Worm (Caenorhabditis elegans) whole organism, L4 larva: ENCODE results near the gene mom-2.
A peak's percentile ranks its signal among the peaks of the same experiment; 100 is the strongest.
"Not testable (repeated sequence)": the region's sequence is repeated elsewhere in the genome, so short reads cannot be mapped to it uniquely, and the experiment has no call there.

Source experiments
- Y48G9A.11 ChIP-seq: fragments of 200-800 bp; sonication (Bioruptor generic); IDR thresholded peaks from 2 replicates; pipeline ENCODE4 v1.3.6; 2022; ENCODE audit warnings: missing genetic modification reagents, missing genetic modification characterization, missing compliant biosample characterization
- Y75B8A.6 ChIP-seq: fragments of 200-800 bp; sonication (Bioruptor generic); IDR thresholded peaks from 2 replicates; pipeline ENCODE4 v1.3.6; 2022; ENCODE audit warnings: missing genetic modification reagents, missing genetic modification characterization, missing compliant biosample characterization
- aha-1 ChIP-seq: fragments of 150-350 bp; peaks from one replicate; lab custom pipeline; 2014; ENCODE audit warnings: missing biosample characterization, missing genetic modification characterization
- arid-1 ChIP-seq: fragments of 200-800 bp; sonication (Bioruptor generic); conservative IDR thresholded peaks from 2 replicates; pipeline ENCODE4 v1.3.6; 2022; ENCODE audit warnings: missing genetic modification reagents, missing genetic modification characterization, missing compliant biosample characterization
- ceh-20 ChIP-seq: fragments of 200-800 bp; sonication (Bioruptor generic); IDR thresholded peaks from 2 replicates; pipeline ENCODE4 v1.3.6; 2022; ENCODE audit warnings: missing genetic modification reagents, missing genetic modification characterization, missing compliant biosample characterization
- ceh-28 ChIP-seq: fragments of 150-350 bp; optimal IDR thresholded peaks from 2 replicates; lab custom pipeline; 2014; ENCODE audit warnings: missing biosample characterization, missing genetic modification reagents, missing genetic modification characterization
- ceh-32 ChIP-seq: sonication (generic microtip); optimal IDR thresholded peaks from 2 replicates; lab custom pipeline; 2016; ENCODE audit warnings: mild to moderate bottlenecking, missing genetic modification characterization, missing compliant biosample characterization; ENCODE audit not compliant: poor library complexity
- ceh-62 ChIP-seq: sonication (generic microtip); optimal IDR thresholded peaks from 2 replicates; lab custom pipeline; 2017; ENCODE audit warnings: missing biosample characterization, missing genetic modification characterization
- ces-1 ChIP-seq: fragments of 150-350 bp; sonication (generic microtip); optimal IDR thresholded peaks from 4 replicates; lab custom pipeline; 2014; ENCODE audit warnings: missing biosample characterization, missing genetic modification reagents, missing genetic modification characterization
- daf-16 ChIP-seq, 3 experiments: sonication (generic microtip); optimal IDR thresholded peaks; 2 replicates each; lab custom pipeline; 2016 to 2017; ENCODE audit warnings: missing genetic modification characterization in 3 of 3, missing genetic modification reagents in 3 of 3, mild to moderate bottlenecking in 2 of 3, missing compliant biosample characterization in 2 of 3, missing biosample characterization in 1 of 3, moderate library complexity in 1 of 3
- egl-43 ChIP-seq: fragments of 200-800 bp; sonication (Bioruptor generic); IDR thresholded peaks from 2 replicates; pipeline ENCODE4 v1.3.6; 2022; ENCODE audit warnings: missing genetic modification reagents, missing genetic modification characterization, missing compliant biosample characterization
- fos-1 ChIP-seq: fragments of 150-350 bp; optimal IDR thresholded peaks from 2 replicates; lab custom pipeline; 2014; ENCODE audit warnings: missing biosample characterization, missing genetic modification characterization
- hlh-30 ChIP-seq: sonication (generic microtip); optimal IDR thresholded peaks from 2 replicates; lab custom pipeline; 2017; ENCODE audit warnings: antibody characterized with exemption, mild to moderate bottlenecking, missing genetic modification characterization, missing compliant biosample characterization; ENCODE audit not compliant: insufficient read depth
- jun-1 ChIP-seq: fragments of 150-350 bp; optimal IDR thresholded peaks from 2 replicates; lab custom pipeline; 2014; ENCODE audit warnings: missing biosample characterization, missing genetic modification reagents, missing genetic modification characterization
- lin-29 ChIP-seq: fragments of 200-800 bp; sonication (Bioruptor generic); IDR thresholded peaks from 2 replicates; pipeline ENCODE4 v1.3.6; 2022; ENCODE audit warnings: missing genetic modification reagents, missing genetic modification characterization, missing compliant biosample characterization
- lin-39 ChIP-seq: fragments of 150-350 bp; optimal IDR thresholded peaks from 2 replicates; lab custom pipeline; 2014; ENCODE audit warnings: missing biosample characterization, missing genetic modification reagents, missing genetic modification characterization
- lir-3 ChIP-seq: sonication (generic microtip); optimal IDR thresholded peaks from 2 replicates; lab custom pipeline; 2016; ENCODE audit warnings: mild to moderate bottlenecking, missing genetic modification characterization, missing compliant biosample characterization
- mdl-1 ChIP-seq, 2 experiments: fragments of 150-350 bp in 1 of 2; sonication (generic microtip) in 1 of 2; optimal IDR thresholded peaks; 2 replicates each; lab custom pipeline; 2014 to 2017; ENCODE audit warnings: missing biosample characterization in 2 of 2, missing genetic modification characterization in 2 of 2
- mdt-29 ChIP-seq: fragments of 200-800 bp; sonication (Bioruptor generic); IDR thresholded peaks from 2 replicates; pipeline ENCODE4 v1.3.6; 2022; ENCODE audit warnings: missing genetic modification reagents, missing genetic modification characterization, missing compliant biosample characterization
- mep-1 ChIP-seq: fragments of 150-350 bp; sonication (generic microtip); optimal IDR thresholded peaks from 3 replicates; lab custom pipeline; 2014; ENCODE audit warnings: missing biosample characterization, missing genetic modification characterization
- mes-2 ChIP-seq: sonication (generic microtip); optimal IDR thresholded peaks from 2 replicates; lab custom pipeline; 2016; ENCODE audit warnings: missing genotype, mild to moderate bottlenecking, missing genetic modification characterization, missing compliant biosample characterization; ENCODE audit not compliant: poor library complexity, severe bottlenecking
- mxl-3 ChIP-seq: fragments of 200-800 bp; sonication (Bioruptor generic); optimal IDR thresholded peaks from 2 replicates; lab custom pipeline; 2018; ENCODE audit warnings: mild to moderate bottlenecking, missing genetic modification characterization, missing compliant biosample characterization
- nhr-111 ChIP-seq: fragments of 200-800 bp; sonication (Bioruptor generic); optimal IDR thresholded peaks from 2 replicates; lab custom pipeline; 2018; ENCODE audit warnings: mild to moderate bottlenecking, missing genetic modification characterization, missing compliant biosample characterization
- nhr-28 ChIP-seq: fragments of 150-350 bp; optimal IDR thresholded peaks from 2 replicates; lab custom pipeline; 2014; ENCODE audit warnings: missing biosample characterization, missing genetic modification characterization
- nhr-48 ChIP-seq: sonication (generic microtip); optimal IDR thresholded peaks from 2 replicates; lab custom pipeline; 2016; ENCODE audit warnings: mild to moderate bottlenecking, missing genetic modification characterization, missing compliant biosample characterization
- nhr-76 ChIP-seq: fragments of 150-350 bp; optimal IDR thresholded peaks from 2 replicates; lab custom pipeline; 2014; ENCODE audit warnings: missing biosample characterization, missing genetic modification characterization
- pha-4 ChIP-seq, 2 experiments: fragments of 150-350 bp in 1 of 2; fragments of 200-800 bp in 1 of 2; sonication (Bioruptor generic) in 1 of 2; IDR thresholded peaks in 1 of 2; optimal IDR thresholded peaks in 1 of 2; 2 replicates each; pipeline versions ENCODE4 v1.3.6 to Lab custom; 2014 to 2022; ENCODE audit warnings: missing genetic modification characterization in 2 of 2, missing genetic modification reagents in 2 of 2, missing biosample characterization in 1 of 2, missing compliant biosample characterization in 1 of 2
- php-3 ChIP-seq: fragments of 200-800 bp; sonication (Bioruptor generic); IDR thresholded peaks from 2 replicates; pipeline ENCODE4 v1.3.6; 2022; ENCODE audit warnings: missing genetic modification reagents, missing genetic modification characterization, missing compliant biosample characterization
- pqm-1 ChIP-seq: sonication (generic microtip); optimal IDR thresholded peaks from 2 replicates; lab custom pipeline; 2017; ENCODE audit warnings: missing biosample characterization, missing genetic modification characterization
- sdz-12 ChIP-seq: fragments of 200-800 bp; sonication (Bioruptor generic); optimal IDR thresholded peaks from 2 replicates; lab custom pipeline; 2018; ENCODE audit warnings: mild to moderate bottlenecking, missing genetic modification characterization, missing compliant biosample characterization
- snpc-4 ChIP-seq: fragments of 150-350 bp; optimal IDR thresholded peaks from 2 replicates; lab custom pipeline; 2014; ENCODE audit warnings: missing biosample characterization, missing genetic modification characterization
- tag-97 ChIP-seq: fragments of 200-800 bp; sonication (Bioruptor generic); IDR thresholded peaks from 2 replicates; pipeline ENCODE4 v1.3.6; 2022; ENCODE audit warnings: missing genetic modification characterization, missing compliant biosample characterization
- tra-1 ChIP-seq: fragments of 200-800 bp; sonication (Bioruptor generic); IDR thresholded peaks from 2 replicates; pipeline ENCODE4 v1.3.6; 2022; ENCODE audit warnings: missing genetic modification reagents, missing genetic modification characterization, missing compliant biosample characterization
- unc-39 ChIP-seq: sonication (generic microtip); optimal IDR thresholded peaks from 2 replicates; lab custom pipeline; 2017; ENCODE audit warnings: missing biosample characterization, missing genetic modification characterization
- unc-62 ChIP-seq, 3 experiments: fragments of 150-350 bp in 1 of 3; sonication (generic microtip); optimal IDR thresholded peaks in 2 of 3; peaks in 1 of 3; 1 replicate in 1 of 3; 2 replicates in 2 of 3; lab custom pipeline; 2014 to 2017; ENCODE audit warnings: missing biosample characterization in 3 of 3, missing genetic modification characterization in 3 of 3, missing genetic modification reagents in 3 of 3, missing genotype in 1 of 3
- zag-1 ChIP-seq: fragments of 150-350 bp; optimal IDR thresholded peaks from 2 replicates; lab custom pipeline; 2014; ENCODE audit warnings: missing biosample characterization, missing genetic modification characterization
- zip-11 ChIP-seq: fragments of 200-800 bp; sonication (Bioruptor generic); IDR thresholded peaks from 2 replicates; pipeline ENCODE4 v1.3.6; 2022; ENCODE audit warnings: missing genetic modification characterization, missing compliant biosample characterization
- ztf-11 ChIP-seq: fragments of 150-350 bp; optimal IDR thresholded peaks from 2 replicates; lab custom pipeline; 2014; ENCODE audit warnings: missing biosample characterization, missing genetic modification characterization
- ztf-7 ChIP-seq: fragments of 150-350 bp; optimal IDR thresholded peaks from 2 replicates; lab custom pipeline; 2014; ENCODE audit warnings: missing biosample characterization, missing genetic modification characterization

mom-2 gene

DNA sequence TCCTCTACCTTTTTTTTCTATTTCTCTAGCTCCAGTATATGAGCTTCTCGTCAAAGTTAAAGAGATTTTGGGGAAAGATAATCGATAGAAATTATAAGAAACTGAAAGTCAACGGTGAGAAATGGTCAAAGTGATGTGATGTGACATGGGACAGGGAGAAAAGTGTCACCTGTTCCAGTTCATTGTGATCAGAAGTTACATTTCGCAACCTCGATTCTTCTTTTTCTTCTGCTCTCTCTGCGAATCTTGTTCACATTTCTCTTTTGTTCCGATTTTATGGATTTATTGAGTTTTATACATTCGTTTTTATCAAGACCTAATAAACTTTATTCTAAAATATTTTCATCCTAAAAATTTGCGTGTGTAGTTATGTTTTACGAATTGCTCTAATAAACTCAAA lies 20.2 kb upstream of the mom-2 start:
- no peak for TF ChIP-seq lin-29 (GFP tag; lab: Robert Waterston, UW)
- TF ChIP-seq unc-62 (GFP tag; optimal IDR thresholded peaks at IDR 0.05 in 1 of 2; lab: Kevin White, UChicago) = peak in 1 of 2 experiments; percentile 45
- no peak for TF ChIP-seq unc-62 (tag; optimal IDR thresholded peaks at IDR 0.05; lab: Kevin White, UChicago)
- TF ChIP-seq ceh-28 (tag; lab: Kevin White, UChicago) = no peak
- peak; percentile 32 for TF ChIP-seq hlh-30 (tag; lab: Kevin White, UChicago)

DNA sequence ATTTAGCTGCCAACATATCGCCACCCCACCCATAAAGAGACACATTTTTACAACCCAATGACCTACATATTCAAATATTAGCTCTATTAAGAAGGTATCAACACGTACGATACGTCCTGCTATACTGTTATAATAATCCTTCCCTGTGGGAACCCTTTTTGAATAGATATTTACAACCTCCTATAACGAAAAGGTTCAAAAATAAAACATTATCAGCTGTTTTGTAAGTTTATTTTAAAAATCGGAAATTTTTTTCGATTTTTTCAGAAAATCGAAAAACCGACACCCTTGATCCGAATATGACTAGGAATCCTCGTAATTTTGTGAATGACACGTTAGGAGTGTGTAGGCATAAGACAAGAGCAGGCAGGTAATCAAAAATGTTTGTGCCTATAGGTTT lies 14.9 kb upstream of the mom-2 start, which contains the start of gene C08D8.7:
Gene C08D8.7 (plus strand): TSS at position 301 of the 400 bp plus-strand sequence.
- TF ChIP-seq unc-62 (GFP tag; optimal IDR thresholded peaks at IDR 0.05 in 1 of 2; lab: Kevin White, UChicago) = peak in 1 of 2 experiments; percentile 27
- TF ChIP-seq unc-62 (tag; optimal IDR thresholded peaks at IDR 0.05; lab: Kevin White, UChicago) = not testable (repeated sequence)

DNA sequence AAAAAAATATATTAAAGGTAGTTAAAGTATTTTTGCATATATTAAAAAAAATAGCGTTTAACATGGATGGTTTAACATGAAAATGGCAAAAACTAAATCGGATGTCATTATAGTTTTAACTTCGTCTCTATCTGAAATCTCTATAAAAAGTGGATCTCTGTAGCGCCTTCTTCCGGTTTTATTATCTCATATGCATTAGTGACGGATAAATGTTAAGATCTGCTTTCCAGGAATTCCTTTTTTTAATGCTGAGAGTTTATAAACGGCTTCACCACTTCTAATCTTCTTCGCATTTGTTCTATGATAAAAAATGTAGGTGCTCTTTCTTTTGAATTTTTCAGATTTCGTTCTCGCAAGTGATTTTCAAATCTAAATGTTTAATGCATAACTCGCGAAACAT lies 13.4 kb upstream of the mom-2 start:
- TF ChIP-seq mdt-29 (GFP tag; lab: Robert Waterston, UW) (no peak), unc-62 (GFP tag; optimal IDR thresholded peaks at IDR 0.05 in 1 of 2; lab: Kevin White, UChicago) (peak in 1 of 2 experiments; percentile 16), unc-62 (tag; optimal IDR thresholded peaks at IDR 0.05; lab: Kevin White, UChicago) (no peak), unc-39 (tag; lab: Kevin White, UChicago) (no peak), tag-97 (GFP tag; lab: Robert Waterston, UW) (no peak), mes-2 (no peak), daf-16 (GFP tag; optimal IDR thresholded peaks at IDR 0.05; lab: Kevin White, UChicago) (no peak), daf-16 (tag; optimal IDR thresholded peaks at IDR 0.05; lab: Kevin White, UChicago) (no peak), ceh-32 (tag; lab: Kevin White, UChicago) (no peak), nhr-48 (tag; lab: Kevin White, UChicago) (no peak), ceh-62 (tag; lab: Kevin White, UChicago) (no peak)

DNA sequence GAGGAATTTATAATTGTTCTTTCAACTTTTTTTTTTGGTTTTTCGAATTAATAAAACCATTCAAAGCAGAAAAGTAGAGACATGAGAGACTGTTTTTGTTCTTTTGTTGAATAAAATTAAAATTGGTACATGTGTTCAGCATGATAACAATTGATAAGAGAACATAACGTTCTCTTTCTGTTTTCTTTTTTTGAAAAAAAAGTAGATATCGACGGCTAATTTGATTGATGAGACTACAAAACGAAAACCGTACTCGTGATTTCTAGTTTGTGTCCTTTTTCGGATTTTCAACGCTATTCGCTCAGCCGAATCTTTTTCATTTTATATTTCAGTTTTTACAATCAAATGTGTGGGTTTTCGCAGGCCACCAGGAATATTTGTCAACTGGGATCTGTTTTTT lies 10.4 kb upstream of the mom-2 start, which contains the start of gene C08D8.1:
Gene C08D8.1 (plus strand): TSS at position 324 of the 400 bp plus-strand sequence.
- TF ChIP-seq nhr-28 (tag; lab: Kevin White, UChicago) = peak; percentile 97
- TF ChIP-seq pha-4 (GFP tag; IDR thresholded peaks at IDR 0.05; lab: Robert Waterston, UW) = no peak
- TF ChIP-seq pha-4 (tag; optimal IDR thresholded peaks at IDR 0.05; lab: Kevin White, UChicago) = no peak
- peak in 1 of 2 experiments; percentile 44 for TF ChIP-seq unc-62 (GFP tag; optimal IDR thresholded peaks at IDR 0.05 in 1 of 2; lab: Kevin White, UChicago)
- TF ChIP-seq unc-62 (tag; optimal IDR thresholded peaks at IDR 0.05; lab: Kevin White, UChicago) = no peak
- 0 out of 2 replicates have a peak, but pooled peaks have one; percentile 19 for TF ChIP-seq ceh-20 (GFP tag; lab: Robert Waterston, UW)

DNA sequence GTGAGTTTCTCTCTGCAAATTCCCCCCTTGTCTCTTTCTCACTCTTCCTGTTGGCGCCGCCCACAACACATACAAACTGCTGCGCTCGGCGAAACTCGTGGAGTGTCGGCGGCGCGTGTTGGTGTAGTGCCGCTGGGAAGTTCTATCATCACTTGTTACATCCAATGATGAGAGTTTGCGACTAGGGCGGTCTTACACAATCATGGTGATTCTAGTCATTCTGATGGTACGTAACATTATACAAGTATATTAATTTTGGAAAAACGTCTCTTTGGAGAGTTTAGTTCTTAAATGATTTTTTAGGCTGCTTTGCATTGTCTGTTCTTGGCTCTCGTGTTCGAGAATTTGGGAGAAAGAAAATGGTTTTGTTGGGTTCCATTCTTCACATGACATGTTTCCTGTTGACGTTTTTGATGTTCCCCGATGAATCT lies 6.8 kb upstream of the mom-2 start:
- TF ChIP-seq jun-1 (tag; lab: Kevin White, UChicago) (peak; percentile 50), egl-43 (GFP tag; lab: Robert Waterston, UW) (no peak; the same call in 1 of the 2 replicates), aha-1 (tag; lab: Kevin White, UChicago) (peak; percentile 76), mxl-3 (peak; percentile 79), Y48G9A.11 (GFP tag; lab: Robert Waterston, UW) (peak; percentile 71), nhr-76 (no peak), pha-4 (GFP tag; IDR thresholded peaks at IDR 0.05; lab: Robert Waterston, UW) (peak; percentile 76; the same call in 1 of the 2 replicates), pha-4 (tag; optimal IDR thresholded peaks at IDR 0.05; lab: Kevin White, UChicago) (no peak), nhr-111 (GFP tag; lab: Kevin White, UChicago) (peak; percentile 74), ztf-11 (tag; lab: Kevin White, UChicago) (no peak), zag-1 (tag; lab: Kevin White, UChicago) (no peak), ztf-7 (tag; lab: Kevin White, UChicago) (peak; percentile 65), unc-62 (GFP tag; optimal IDR thresholded peaks at IDR 0.05 in 1 of 2; lab: Kevin White, UChicago) (no peak), unc-62 (tag; optimal IDR thresholded peaks at IDR 0.05; lab: Kevin White, UChicago) (no peak), lin-39 (tag; lab: Kevin White, UChicago) (no peak), pqm-1 (tag; lab: Kevin White, UChicago) (peak; percentile 66), ceh-32 (tag; lab: Kevin White, UChicago) (peak; percentile 12), mdl-1 (tag; optimal IDR thresholded peaks at IDR 0.05; lab: Kevin White, UChicago) (peak in 1 of 2 experiments; percentile 2), mep-1 (tag; lab: Kevin White, UChicago) (peak; percentile 91), Y75B8A.6 (no peak), php-3 (GFP tag; lab: Robert Waterston, UW) (no peak), sdz-12 (GFP tag; lab: Kevin White, UChicago) (no peak), snpc-4 (tag; lab: Kevin White, UChicago) (peak; percentile 95), fos-1 (no peak), arid-1 (peak; percentile 70), tra-1 (GFP tag; lab: Robert Waterston, UW) (peak; percentile 49; the same call in 1 of the 2 replicates), nhr-48 (tag; lab: Kevin White, UChicago) (peak; percentile 89), zip-11 (GFP tag; lab: Robert Waterston, UW) (no peak), ces-1 (GFP tag; lab: Kevin White, UChicago) (no peak), lir-3 (tag; lab: Kevin White, UChicago) (peak; percentile 19)
